Worm (Caenorhabditis elegans) whole organism, L4 larva: Measurements from ENCODE around the gene Y48A6B.14.
A peak's percentile ranks its signal among the peaks of the same experiment; 100 is the strongest.

Experiments
- D1046.2 ChIP-seq: fragments of 200-800 bp; sonication (Bioruptor generic); IDR thresholded peaks from 2 replicates; pipeline ENCODE4 v1.3.6; 2022; ENCODE audit warnings: missing genetic modification characterization, missing compliant biosample characterization
- F37D6.2 ChIP-seq: sonication (generic microtip); optimal IDR thresholded peaks from 2 replicates; lab custom pipeline; 2016; ENCODE audit warnings: mild to moderate bottlenecking, missing genetic modification characterization, missing compliant biosample characterization
- F44E2.7 ChIP-seq: fragments of 200-800 bp; sonication (Bioruptor generic); IDR thresholded peaks from 2 replicates; pipeline ENCODE4 v2.1.2; 2022; ENCODE audit warnings: missing genetic modification characterization, missing compliant biosample characterization
- Y5F2A.4 ChIP-seq: fragments of 200-800 bp; sonication (Bioruptor generic); optimal IDR thresholded peaks from 2 replicates; lab custom pipeline; 2018; ENCODE audit warnings: mild to moderate bottlenecking, missing genetic modification characterization, missing compliant biosample characterization
- ama-1 ChIP-seq: fragments of 150-350 bp; optimal IDR thresholded peaks from 2 replicates; lab custom pipeline; 2014; ENCODE audit warnings: inconsistent platforms, mixed read lengths
- ceh-20 ChIP-seq: fragments of 200-800 bp; sonication (Bioruptor generic); IDR thresholded peaks from 2 replicates; pipeline ENCODE4 v1.3.6; 2022; ENCODE audit warnings: missing genetic modification reagents, missing genetic modification characterization, missing compliant biosample characterization
- ceh-32 ChIP-seq: sonication (generic microtip); optimal IDR thresholded peaks from 2 replicates; lab custom pipeline; 2016; ENCODE audit warnings: mild to moderate bottlenecking, missing genetic modification characterization, missing compliant biosample characterization; ENCODE audit not compliant: poor library complexity
- ceh-44 ChIP-seq: fragments of 200-800 bp; sonication (Bioruptor generic); IDR thresholded peaks from 2 replicates; pipeline ENCODE4 v1.3.6; 2022; ENCODE audit warnings: missing genetic modification reagents, missing genetic modification characterization, missing compliant biosample characterization
- ceh-82 ChIP-seq: sonication (generic microtip); optimal IDR thresholded peaks from 2 replicates; lab custom pipeline; 2017; ENCODE audit warnings: missing biosample characterization, missing genetic modification characterization
- ces-1 ChIP-seq: fragments of 150-350 bp; sonication (generic microtip); optimal IDR thresholded peaks from 4 replicates; lab custom pipeline; 2014; ENCODE audit warnings: missing biosample characterization, missing genetic modification reagents, missing genetic modification characterization
- ctbp-1 ChIP-seq: fragments of 200-800 bp; sonication (Bioruptor generic); IDR thresholded peaks from 2 replicates; pipeline ENCODE4 v1.3.6; 2022; ENCODE audit warnings: missing genetic modification reagents, missing genetic modification characterization, missing compliant biosample characterization
- daf-19 ChIP-seq: fragments of 200-800 bp; sonication (Bioruptor generic); conservative IDR thresholded peaks from 2 replicates; pipeline ENCODE4 v1.3.6; 2022; ENCODE audit warnings: missing genetic modification characterization, missing compliant biosample characterization
- daf-8 ChIP-seq: fragments of 200-800 bp; sonication (Bioruptor generic); IDR thresholded peaks from 2 replicates; pipeline ENCODE4 v1.3.6; 2022; ENCODE audit warnings: missing genetic modification characterization, missing compliant biosample characterization
- dmd-6 ChIP-seq: fragments of 200-800 bp; sonication (Bioruptor generic); IDR thresholded peaks from 2 replicates; pipeline ENCODE4 v1.3.6; 2022; ENCODE audit warnings: missing genetic modification reagents, missing genetic modification characterization, missing compliant biosample characterization
- dmd-8 ChIP-seq: fragments of 200-800 bp; sonication (Bioruptor generic); IDR thresholded peaks from 2 replicates; pipeline ENCODE4 v1.3.6; 2022; ENCODE audit warnings: missing genetic modification characterization, missing compliant biosample characterization
- dmd-9 ChIP-seq: fragments of 200-800 bp; sonication (Bioruptor generic); IDR thresholded peaks from 2 replicates; pipeline ENCODE4 v1.3.6; 2022; ENCODE audit warnings: missing genetic modification reagents, missing genetic modification characterization, missing compliant biosample characterization
- dpl-1 ChIP-seq: fragments of 150-350 bp; optimal IDR thresholded peaks from 2 replicates; lab custom pipeline; 2014; ENCODE audit warnings: missing biosample characterization, missing genetic modification reagents, missing genetic modification characterization
- dve-1 ChIP-seq: sonication (generic microtip); optimal IDR thresholded peaks from 2 replicates; lab custom pipeline; 2017; ENCODE audit warnings: antibody characterized with exemption, mild to moderate bottlenecking, missing genetic modification characterization, missing compliant biosample characterization; ENCODE audit not compliant: insufficient read depth
- hif-1 ChIP-seq, 2 experiments: sonication (generic microtip); optimal IDR thresholded peaks; 2 replicates each; lab custom pipeline; 2016 to 2017; ENCODE audit warnings: missing compliant biosample characterization in 2 of 2, missing genetic modification characterization in 2 of 2, missing genetic modification reagents in 2 of 2, missing genotype in 2 of 2, mild to moderate bottlenecking in 1 of 2
- hlh-30 ChIP-seq: sonication (generic microtip); optimal IDR thresholded peaks from 2 replicates; lab custom pipeline; 2017; ENCODE audit warnings: antibody characterized with exemption, mild to moderate bottlenecking, missing genetic modification characterization, missing compliant biosample characterization; ENCODE audit not compliant: insufficient read depth
- jun-1 ChIP-seq: fragments of 150-350 bp; optimal IDR thresholded peaks from 2 replicates; lab custom pipeline; 2014; ENCODE audit warnings: missing biosample characterization, missing genetic modification reagents, missing genetic modification characterization
- lin-15B ChIP-seq: fragments of 150-350 bp; sonication (generic microtip); optimal IDR thresholded peaks from 3 replicates; lab custom pipeline; 2014; ENCODE audit warnings: missing biosample characterization, missing genetic modification characterization
- lin-38 ChIP-seq: fragments of 200-800 bp; sonication (Bioruptor generic); IDR thresholded peaks from 2 replicates; pipeline ENCODE4 v1.3.6; 2022; ENCODE audit warnings: missing genetic modification reagents, missing genetic modification characterization, missing compliant biosample characterization
- lin-39 ChIP-seq: fragments of 150-350 bp; optimal IDR thresholded peaks from 2 replicates; lab custom pipeline; 2014; ENCODE audit warnings: missing biosample characterization, missing genetic modification reagents, missing genetic modification characterization
- lsy-2 ChIP-seq, 2 experiments: fragments of 150-350 bp in 1 of 2; sonication (generic microtip) in 1 of 2; optimal IDR thresholded peaks; 2 replicates each; lab custom pipeline; 2014 to 2017; ENCODE audit warnings: missing biosample characterization in 2 of 2, missing genetic modification characterization in 2 of 2
- madf-5 ChIP-seq, 2 experiments: fragments of 200-800 bp; sonication (Bioruptor generic); IDR thresholded peaks; 2 replicates each; pipeline ENCODE4 v1.3.6; 2022; ENCODE audit warnings: missing compliant biosample characterization in 2 of 2, missing genetic modification characterization in 2 of 2
- madf-9 ChIP-seq: fragments of 200-800 bp; sonication (Bioruptor generic); conservative IDR thresholded peaks from 2 replicates; pipeline ENCODE4 v1.3.6; 2022; ENCODE audit warnings: missing genetic modification reagents, missing genetic modification characterization, missing compliant biosample characterization
- mdl-1 ChIP-seq, 2 experiments: fragments of 150-350 bp in 1 of 2; sonication (generic microtip) in 1 of 2; optimal IDR thresholded peaks; 2 replicates each; lab custom pipeline; 2014 to 2017; ENCODE audit warnings: missing biosample characterization in 2 of 2, missing genetic modification characterization in 2 of 2
- mdt-29 ChIP-seq: fragments of 200-800 bp; sonication (Bioruptor generic); IDR thresholded peaks from 2 replicates; pipeline ENCODE4 v1.3.6; 2022; ENCODE audit warnings: missing genetic modification reagents, missing genetic modification characterization, missing compliant biosample characterization
- mep-1 ChIP-seq: fragments of 150-350 bp; sonication (generic microtip); optimal IDR thresholded peaks from 3 replicates; lab custom pipeline; 2014; ENCODE audit warnings: missing biosample characterization, missing genetic modification characterization
- nhr-10 ChIP-seq: fragments of 150-350 bp; optimal IDR thresholded peaks from 2 replicates; lab custom pipeline; 2014; ENCODE audit warnings: missing biosample characterization, missing genetic modification characterization
- nhr-102 ChIP-seq: sonication (generic microtip); optimal IDR thresholded peaks from 2 replicates; lab custom pipeline; 2016; ENCODE audit warnings: mild to moderate bottlenecking, missing genetic modification characterization, moderate library complexity, missing compliant biosample characterization
- nhr-11 ChIP-seq: fragments of 150-350 bp; optimal IDR thresholded peaks from 2 replicates; lab custom pipeline; 2014; ENCODE audit warnings: missing biosample characterization, missing genetic modification characterization
- nhr-28 ChIP-seq: fragments of 150-350 bp; optimal IDR thresholded peaks from 2 replicates; lab custom pipeline; 2014; ENCODE audit warnings: missing biosample characterization, missing genetic modification characterization
- nhr-42 ChIP-seq: fragments of 200-800 bp; sonication (Bioruptor generic); IDR thresholded peaks from 2 replicates; pipeline ENCODE4 v1.3.6; 2022; ENCODE audit warnings: missing genetic modification characterization, missing compliant biosample characterization
- nhr-6 ChIP-seq: fragments of 150-350 bp; optimal IDR thresholded peaks from 2 replicates; lab custom pipeline; 2014; ENCODE audit warnings: missing biosample characterization, missing genetic modification characterization
- php-3 ChIP-seq: fragments of 200-800 bp; sonication (Bioruptor generic); IDR thresholded peaks from 2 replicates; pipeline ENCODE4 v1.3.6; 2022; ENCODE audit warnings: missing genetic modification reagents, missing genetic modification characterization, missing compliant biosample characterization
- sdz-12 ChIP-seq: fragments of 200-800 bp; sonication (Bioruptor generic); optimal IDR thresholded peaks from 2 replicates; lab custom pipeline; 2018; ENCODE audit warnings: mild to moderate bottlenecking, missing genetic modification characterization, missing compliant biosample characterization
- set-16 ChIP-seq: fragments of 200-800 bp; sonication (Bioruptor generic); IDR thresholded peaks from 2 replicates; pipeline ENCODE4 v1.3.6; 2022; ENCODE audit warnings: missing genetic modification reagents, missing genetic modification characterization, missing compliant biosample characterization
- snpc-1.2 ChIP-seq: fragments of 200-800 bp; sonication (Bioruptor generic); IDR thresholded peaks from 2 replicates; pipeline ENCODE4 v1.3.6; 2022; ENCODE audit warnings: missing genetic modification reagents, missing genetic modification characterization, missing compliant biosample characterization
- snpc-4 ChIP-seq: fragments of 150-350 bp; optimal IDR thresholded peaks from 2 replicates; lab custom pipeline; 2014; ENCODE audit warnings: missing biosample characterization, missing genetic modification characterization
- spr-1 ChIP-seq: sonication (generic microtip); optimal IDR thresholded peaks from 2 replicates; lab custom pipeline; 2016; ENCODE audit warnings: mild to moderate bottlenecking, missing genetic modification characterization, missing compliant biosample characterization
- tag-97 ChIP-seq: fragments of 200-800 bp; sonication (Bioruptor generic); IDR thresholded peaks from 2 replicates; pipeline ENCODE4 v1.3.6; 2022; ENCODE audit warnings: missing genetic modification characterization, missing compliant biosample characterization
- unc-130 ChIP-seq: sonication (generic microtip); optimal IDR thresholded peaks from 2 replicates; lab custom pipeline; 2016; ENCODE audit warnings: missing genetic modification reagents, missing genetic modification characterization, missing compliant biosample characterization
- vab-7 ChIP-seq: fragments of 200-800 bp; sonication (Bioruptor generic); IDR thresholded peaks from 2 replicates; pipeline ENCODE4 v1.3.6; 2022; ENCODE audit warnings: missing genetic modification reagents, missing genetic modification characterization, missing compliant biosample characterization
- zag-1 ChIP-seq: fragments of 150-350 bp; optimal IDR thresholded peaks from 2 replicates; lab custom pipeline; 2014; ENCODE audit warnings: missing biosample characterization, missing genetic modification characterization
- zfp-3 ChIP-seq: fragments of 200-800 bp; sonication (Bioruptor generic); conservative IDR thresholded peaks from 2 replicates; pipeline ENCODE4 v1.3.6; 2022; ENCODE audit warnings: missing genetic modification reagents, missing genetic modification characterization, missing compliant biosample characterization
- zip-11 ChIP-seq: fragments of 200-800 bp; sonication (Bioruptor generic); IDR thresholded peaks from 2 replicates; pipeline ENCODE4 v1.3.6; 2022; ENCODE audit warnings: missing genetic modification characterization, missing compliant biosample characterization

Gene Y48A6B.14

ce11 chrIII:11002808-11003207, 28.6 kb upstream of the Y48A6B.14 start:
- TF ChIP-seq sdz-12 (GFP tag; lab: Kevin White, UChicago) (no peak), set-16 (GFP tag; lab: Robert Waterston, UW) (peak; percentile 52)

- no peak for TF ChIP-seq ceh-82 (tag; lab: Kevin White, UChicago)
- TF ChIP-seq zip-11 (GFP tag; lab: Robert Waterston, UW): no peak
- TF ChIP-seq dpl-1: peak; percentile 97
- peak; percentile 90 for TF ChIP-seq nhr-6 (tag; lab: Kevin White, UChicago)
- no peak for TF ChIP-seq tag-97
- TF ChIP-seq nhr-42 (GFP tag; lab: Robert Waterston, UW): 0 out of 2 replicates have a peak, but pooled peaks have one; percentile 63
- TF ChIP-seq zfp-3 (GFP tag; lab: Robert Waterston, UW): no peak
- TF ChIP-seq lin-38 (GFP tag; lab: Robert Waterston, UW): peak; percentile 98
- no peak for TF ChIP-seq spr-1 (tag; lab: Kevin White, UChicago)
- no peak for TF ChIP-seq ama-1 (lab: Kevin White, UChicago)
- peak; percentile 66 for TF ChIP-seq nhr-28 (tag; lab: Kevin White, UChicago)
- TF ChIP-seq lsy-2 (tag; optimal IDR thresholded peaks at IDR 0.05; lab: Kevin White, UChicago): peak in 1 of 2 experiments; percentile 91
- TF ChIP-seq mdl-1 (tag; optimal IDR thresholded peaks at IDR 0.05; lab: Kevin White, UChicago): no peak
- TF ChIP-seq madf-9 (GFP tag; lab: Robert Waterston, UW): no peak
- TF ChIP-seq mep-1 (tag; lab: Kevin White, UChicago): peak; percentile 72
- TF ChIP-seq dmd-6: peak; percentile 39; the same call in 1 of the 2 replicates
- TF ChIP-seq hlh-30 (tag; lab: Kevin White, UChicago): peak; percentile 59
- no peak for TF ChIP-seq daf-19 (GFP tag; lab: Robert Waterston, UW)
- TF ChIP-seq ceh-44: no peak
- peak; percentile 80 for TF ChIP-seq dve-1 (tag; lab: Kevin White, UChicago)
- no peak for TF ChIP-seq dmd-9 (GFP tag; lab: Robert Waterston, UW)
- TF ChIP-seq lin-15B (tag; lab: Kevin White, UChicago): peak; percentile 6
- no peak for TF ChIP-seq vab-7 (GFP tag; lab: Robert Waterston, UW)
- TF ChIP-seq Y5F2A.4 (GFP tag; lab: Kevin White, UChicago): no peak
- TF ChIP-seq php-3: no peak
- TF ChIP-seq D1046.2 (GFP tag; lab: Robert Waterston, UW): no peak
- peak; percentile 68 for TF ChIP-seq nhr-11 (tag; lab: Kevin White, UChicago)
- TF ChIP-seq sdz-12 (GFP tag; lab: Kevin White, UChicago): no peak
- TF ChIP-seq nhr-102 (tag; lab: Kevin White, UChicago): peak; percentile 19
- TF ChIP-seq snpc-1.2 (GFP tag; lab: Robert Waterston, UW): no peak
- no peak for TF ChIP-seq ctbp-1 (GFP tag; lab: Robert Waterston, UW)
- TF ChIP-seq mdt-29: no peak
- no peak for TF ChIP-seq F44E2.7 (GFP tag; lab: Robert Waterston, UW)
- TF ChIP-seq zag-1 (tag; lab: Kevin White, UChicago): no peak
- no peak for TF ChIP-seq madf-5 (GFP tag; IDR thresholded peaks at IDR 0.05; lab: Robert Waterston, UW)
- TF ChIP-seq ceh-32: no peak
- no peak for TF ChIP-seq F37D6.2 (tag; lab: Kevin White, UChicago)
- TF ChIP-seq set-16 (GFP tag; lab: Robert Waterston, UW): no peak
- peak; percentile 39 for TF ChIP-seq unc-130 (GFP tag; lab: Kevin White, UChicago)
- no peak for TF ChIP-seq nhr-10 (tag; lab: Kevin White, UChicago)
- peak in 1 of 2 experiments; percentile 65 for TF ChIP-seq hif-1 (tag; optimal IDR thresholded peaks at IDR 0.05; lab: Kevin White, UChicago)
- TF ChIP-seq jun-1 (tag; lab: Kevin White, UChicago): no peak
- no peak for TF ChIP-seq ceh-20 (GFP tag; lab: Robert Waterston, UW)
- TF ChIP-seq snpc-4: no peak
- TF ChIP-seq daf-8: no peak
- TF ChIP-seq lin-39 (tag; lab: Kevin White, UChicago): no peak
- no peak for TF ChIP-seq dmd-8 (GFP tag; lab: Robert Waterston, UW)
- TF ChIP-seq ces-1 (GFP tag; lab: Kevin White, UChicago): peak; percentile 13
Measured at ce11 chrIII:11007552-11008272, 23.7 kb upstream of the Y48A6B.14 start, which contains the start of the genes fipr-17 and Y48A6B.3. Gene fipr-17, minus strand, starts transcription at chrIII:11007602. Gene Y48A6B.3, plus strand, starts transcription at chrIII:11008222.
